Fruit fly (Drosophila melanogaster): ENCODE measurements around the gene Gart.

- TF ChIP-seq ttk (optimal IDR thresholded peaks at IDR 0.05) (no peak), insv (optimal IDR thresholded peaks at IDR 0.05) (no peak), h (optimal IDR thresholded peaks at IDR 0.05) (no peak), Myc (optimal IDR thresholded peaks at IDR 0.05) (no peak)
Observed at dm6 chr2L:6998736-6999135, 25.0 kb downstream of the Gart start.
